Fruit fly (Drosophila melanogaster): Measurements from ENCODE around the gene Unc-76.

DNA sequence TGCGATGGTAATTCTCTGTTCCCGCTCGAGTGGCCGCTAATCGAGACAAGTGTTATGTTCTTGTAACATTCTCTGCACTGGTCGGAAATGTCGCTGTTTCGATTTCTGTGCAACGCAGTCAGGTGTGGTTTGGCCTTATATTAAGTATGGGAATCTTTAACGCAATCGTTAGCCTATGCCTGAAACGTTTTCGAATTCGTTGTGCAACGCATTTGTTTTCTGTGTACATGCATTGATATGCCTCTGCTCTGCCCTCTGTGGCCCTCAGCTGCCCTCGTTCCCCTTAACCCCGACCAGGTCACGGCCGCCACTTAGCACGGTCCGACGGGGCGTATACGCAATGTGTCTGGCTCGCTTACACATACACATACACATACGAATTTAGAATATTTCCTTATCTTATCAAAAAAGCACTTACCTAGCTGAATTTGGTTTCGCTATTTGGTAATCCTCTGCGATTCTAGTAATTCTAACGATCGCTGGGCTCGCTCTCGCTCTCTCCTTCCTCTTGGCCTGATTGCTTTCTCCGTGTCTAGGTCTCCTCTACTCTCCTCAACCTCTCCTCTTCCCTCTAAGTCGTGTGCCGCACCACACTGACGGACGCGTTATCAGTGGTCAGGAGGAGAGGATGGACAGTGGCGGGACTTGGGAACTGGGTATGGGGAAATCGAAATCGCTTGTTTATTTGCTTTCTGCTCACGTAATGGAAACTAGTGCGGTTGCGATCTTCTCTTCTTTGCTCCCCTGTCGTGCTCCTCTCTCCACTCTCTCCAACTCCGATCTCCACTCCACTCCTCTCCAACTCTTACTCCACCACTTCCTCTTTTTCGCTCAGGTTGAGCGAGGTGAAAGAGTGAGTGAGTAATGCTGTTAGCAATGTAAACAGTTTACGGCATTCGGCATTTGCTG is 31.4 kb upstream of the Unc-76 start:
- TF ChIP-seq N (GFP tag; optimal IDR thresholded peaks at IDR 0.05) (no peak), Hnf4 (GFP tag; optimal IDR thresholded peaks at IDR 0.05) (no peak), pan (optimal IDR thresholded peaks at IDR 0.05) (no peak), usp (GFP tag; optimal IDR thresholded peaks at IDR 0.05) (no peak), OdsH (GFP tag; optimal IDR thresholded peaks at IDR 0.05) (no peak)
